Worm (Caenorhabditis elegans) whole organism, young adult: ENCODE results near the gene Y38C1BA.4.

Experiments used
- B0336.3 ChIP-seq: fragments of 200-800 bp; sonication (Bioruptor generic); IDR thresholded peaks from 2 replicates; pipeline ENCODE4 v1.3.6; 2022; ENCODE audit warnings: missing genetic modification characterization, missing compliant biosample characterization
- F39B2.1 ChIP-seq: fragments of 200-800 bp; sonication (Bioruptor generic); IDR thresholded peaks from 2 replicates; pipeline ENCODE4 v1.3.6; 2022; ENCODE audit warnings: missing genetic modification reagents, missing genetic modification characterization, missing compliant biosample characterization
- T07F8.4 ChIP-seq: sonication (generic microtip); optimal IDR thresholded peaks from 2 replicates; lab custom pipeline; 2016; ENCODE audit warnings: mild to moderate bottlenecking, missing genetic modification characterization, moderate library complexity, missing compliant biosample characterization
- Y53F4B.3 ChIP-seq: fragments of 200-800 bp; sonication (Bioruptor generic); IDR thresholded peaks from 2 replicates; pipeline ENCODE4 v1.3.6; 2022; ENCODE audit warnings: missing genetic modification reagents, missing genetic modification characterization, missing compliant biosample characterization
- Y56A3A.18 ChIP-seq: fragments of 200-800 bp; sonication (Bioruptor generic); IDR thresholded peaks from 2 replicates; pipeline ENCODE4 v1.3.6; 2022; ENCODE audit warnings: missing genetic modification reagents, missing genetic modification characterization, missing compliant biosample characterization
- Y95B8A.8 ChIP-seq: fragments of 200-800 bp; sonication (Bioruptor generic); IDR thresholded peaks from 2 replicates; pipeline ENCODE4 v1.3.6; 2022; ENCODE audit warnings: missing genetic modification reagents, missing genetic modification characterization, missing compliant biosample characterization
- akir-1 ChIP-seq: fragments of 200-800 bp; sonication (Bioruptor generic); optimal IDR thresholded peaks from 2 replicates; lab custom pipeline; 2018; ENCODE audit warnings: mild to moderate bottlenecking, missing genetic modification characterization, moderate library complexity, missing compliant biosample characterization
- athp-1 ChIP-seq: sonication (generic microtip); optimal IDR thresholded peaks from 2 replicates; lab custom pipeline; 2017; ENCODE audit warnings: mild to moderate bottlenecking, missing genetic modification characterization, missing compliant biosample characterization
- attf-3 ChIP-seq: fragments of 200-800 bp; sonication (Bioruptor generic); conservative IDR thresholded peaks from 2 replicates; pipeline ENCODE4 v1.3.6; 2022; ENCODE audit warnings: missing genetic modification reagents, missing genetic modification characterization, missing compliant biosample characterization
- cebp-2 ChIP-seq: fragments of 200-800 bp; sonication (Bioruptor generic); IDR thresholded peaks from 2 replicates; pipeline ENCODE4 v1.3.6; 2022; ENCODE audit warnings: missing genetic modification characterization, missing compliant biosample characterization
- ceh-27 ChIP-seq: fragments of 200-800 bp; sonication (Bioruptor generic); optimal IDR thresholded peaks from 2 replicates; lab custom pipeline; 2018; ENCODE audit warnings: mild to moderate bottlenecking, missing genetic modification characterization, moderate library complexity, missing compliant biosample characterization
- ceh-58 ChIP-seq: fragments of 200-800 bp; sonication (Bioruptor generic); IDR thresholded peaks from 2 replicates; pipeline ENCODE4 v1.3.6; 2022; ENCODE audit warnings: missing genetic modification characterization, missing compliant biosample characterization
- egl-44 ChIP-seq: fragments of 200-800 bp; sonication (Bioruptor generic); IDR thresholded peaks from 2 replicates; pipeline ENCODE4 v1.3.6; 2022; ENCODE audit warnings: missing genetic modification reagents, missing genetic modification characterization, missing compliant biosample characterization
- egrh-3 ChIP-seq: fragments of 200-800 bp; sonication (Bioruptor generic); IDR thresholded peaks from 2 replicates; pipeline ENCODE4 v1.3.6; 2022; ENCODE audit warnings: missing genetic modification reagents, missing genetic modification characterization, missing compliant biosample characterization
- hlh-12 ChIP-seq: sonication (generic microtip); optimal IDR thresholded peaks from 2 replicates; lab custom pipeline; 2016; ENCODE audit warnings: missing genetic modification characterization, missing compliant biosample characterization
- hlh-26 ChIP-seq: fragments of 200-800 bp; sonication (Bioruptor generic); conservative IDR thresholded peaks from 2 replicates; pipeline ENCODE4 v1.3.6; 2022; ENCODE audit warnings: missing genetic modification reagents, missing genetic modification characterization, missing compliant biosample characterization
- hmg-1.2 ChIP-seq: fragments of 200-800 bp; sonication (Bioruptor generic); IDR thresholded peaks from 2 replicates; pipeline ENCODE4 v1.3.6; 2022; ENCODE audit warnings: missing genetic modification reagents, missing genetic modification characterization, missing compliant biosample characterization
- hsf-1 ChIP-seq: fragments of 200-800 bp; sonication (Bioruptor generic); IDR thresholded peaks from 2 replicates; pipeline ENCODE4 v1.3.6; 2022; ENCODE audit warnings: missing genetic modification reagents, missing genetic modification characterization, missing compliant biosample characterization
- lag-1 ChIP-seq: fragments of 200-800 bp; sonication (Bioruptor generic); IDR thresholded peaks from 2 replicates; pipeline ENCODE4 v1.3.6; 2022; ENCODE audit warnings: missing genetic modification reagents, missing genetic modification characterization, missing compliant biosample characterization
- lin-26 ChIP-seq: fragments of 200-800 bp; sonication (Bioruptor generic); IDR thresholded peaks from 2 replicates; pipeline ENCODE4 v1.3.6; 2022; ENCODE audit warnings: missing genetic modification reagents, missing genetic modification characterization, missing compliant biosample characterization
- lir-1 ChIP-seq: fragments of 200-800 bp; sonication (Bioruptor generic); conservative IDR thresholded peaks from 2 replicates; pipeline ENCODE4 v1.3.6; 2022; ENCODE audit warnings: missing genetic modification reagents, missing genetic modification characterization, missing compliant biosample characterization
- madf-3 ChIP-seq: fragments of 200-800 bp; sonication (Bioruptor generic); IDR thresholded peaks from 2 replicates; pipeline ENCODE4 v1.3.6; 2022; ENCODE audit warnings: missing genetic modification reagents, missing genetic modification characterization, missing compliant biosample characterization
- madf-8 ChIP-seq: fragments of 200-800 bp; sonication (Bioruptor generic); conservative IDR thresholded peaks from 2 replicates; pipeline ENCODE4 v1.3.6; 2022; ENCODE audit warnings: missing genetic modification reagents, missing genetic modification characterization, missing compliant biosample characterization
- sdz-38 ChIP-seq: sonication (generic microtip); optimal IDR thresholded peaks from 2 replicates; lab custom pipeline; 2016; ENCODE audit warnings: missing genotype, missing genetic modification characterization, missing compliant biosample characterization
- sea-2 ChIP-seq: fragments of 200-800 bp; sonication (Bioruptor generic); IDR thresholded peaks from 2 replicates; pipeline ENCODE4 v1.3.6; 2022; ENCODE audit warnings: missing genetic modification characterization, missing compliant biosample characterization
- snpc-1.3 ChIP-seq: sonication (generic microtip); optimal IDR thresholded peaks from 2 replicates; lab custom pipeline; 2017; ENCODE audit warnings: missing genetic modification characterization, mild to moderate bottlenecking, missing compliant biosample characterization, antibody characterized with exemption, moderate library complexity, missing genotype, missing genetic modification reagents; ENCODE audit not compliant: insufficient read depth
- snpc-3.4 ChIP-seq: sonication (generic microtip); optimal IDR thresholded peaks from 2 replicates; lab custom pipeline; 2017; ENCODE audit warnings: missing genetic modification characterization, mild to moderate bottlenecking, missing compliant biosample characterization, antibody characterized with exemption, moderate library complexity, missing genotype, missing genetic modification reagents
- tlf-1 ChIP-seq: fragments of 200-800 bp; sonication (Bioruptor generic); optimal IDR thresholded peaks from 2 replicates; lab custom pipeline; 2018; ENCODE audit warnings: mild to moderate bottlenecking, missing genetic modification characterization, missing compliant biosample characterization
- xnd-1 ChIP-seq: sonication (generic microtip); optimal IDR thresholded peaks from 2 replicates; lab custom pipeline; 2016; ENCODE audit warnings: missing genotype, missing genetic modification reagents, missing genetic modification characterization, missing compliant biosample characterization
- ztf-25 ChIP-seq: fragments of 200-800 bp; sonication (Bioruptor generic); IDR thresholded peaks from 2 replicates; pipeline ENCODE4 v1.3.6; 2022; ENCODE audit warnings: missing genetic modification reagents, missing genetic modification characterization, missing compliant biosample characterization
- ztf-28 ChIP-seq: fragments of 200-800 bp; sonication (Bioruptor generic); IDR thresholded peaks from 2 replicates; pipeline ENCODE4 v1.3.6; 2022; ENCODE audit warnings: missing genetic modification reagents, missing genetic modification characterization, missing compliant biosample characterization

Gene Y38C1BA.4

ce11 chrIV:1790677-1791076 is 31.0 kb upstream of the Y38C1BA.4 start:
- 0 out of 2 replicates have a peak, but pooled peaks have one; percentile 11 for TF ChIP-seq ztf-25
- TF ChIP-seq hsf-1, result no peak
- no peak for TF ChIP-seq snpc-3.4 (tag; lab: Kevin White, UChicago)

ce11 chrIV:1791775-1792174 is 29.9 kb upstream of the Y38C1BA.4 start:
- no peak for TF ChIP-seq Y95B8A.8 (GFP tag; lab: Robert Waterston, UW)
- TF ChIP-seq tlf-1, result no peak
- TF ChIP-seq lin-26 (GFP tag; lab: Robert Waterston, UW), result no peak
- TF ChIP-seq F39B2.1 (GFP tag; lab: Robert Waterston, UW), result no peak
- TF ChIP-seq madf-8 (GFP tag; lab: Robert Waterston, UW), result no peak
- TF ChIP-seq T07F8.4 (tag; lab: Kevin White, UChicago), result no peak
- no peak for TF ChIP-seq Y53F4B.3 (GFP tag; lab: Robert Waterston, UW)

DNA sequence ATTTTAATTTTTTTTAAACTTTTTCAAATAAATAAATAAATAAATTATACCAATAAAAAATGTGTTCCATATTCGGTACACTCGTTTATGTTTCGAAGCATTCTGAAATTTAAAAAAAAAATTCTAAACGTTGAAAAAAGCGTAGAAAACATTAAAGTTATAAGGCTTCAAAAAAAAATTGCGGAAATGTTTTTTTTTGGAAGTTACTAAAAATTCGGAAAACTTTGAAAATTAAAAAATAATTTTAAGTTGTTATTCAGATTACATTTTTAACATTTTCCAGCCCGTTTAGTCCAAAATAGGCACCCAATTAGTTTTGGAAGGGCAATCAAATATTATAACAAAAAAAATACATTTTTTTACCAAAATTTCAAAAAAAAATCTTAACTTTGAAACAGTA is 17.8 kb upstream of the Y38C1BA.4 start, which contains the start of gene Y38C1BA.1:
Y38C1BA.1 (minus strand) TSS at position 101 of the 400 bp plus-strand sequence.
- no peak for TF ChIP-seq xnd-1
- no peak for TF ChIP-seq snpc-1.3
- no peak for TF ChIP-seq akir-1 (GFP tag; lab: Kevin White, UChicago)

- TF ChIP-seq sdz-38 (tag; lab: Kevin White, UChicago) (no peak), hmg-1.2 (GFP tag; lab: Robert Waterston, UW) (peak; percentile 95), attf-3 (GFP tag; lab: Robert Waterston, UW) (peak; percentile 84), ztf-28 (GFP tag; lab: Robert Waterston, UW) (no peak), madf-3 (no peak)
- TF ChIP-seq, all 124 proteins: peak for 2
Observed at ce11 chrIV:1804613-1805012, 17.0 kb upstream of the Y38C1BA.4 start.

ce11 chrIV:1813869-1814268 is 7.8 kb upstream of the Y38C1BA.4 start:
- no peak for TF ChIP-seq hlh-12 (tag; lab: Kevin White, UChicago)
- TF ChIP-seq athp-1 (tag; lab: Kevin White, UChicago), result no peak
- TF ChIP-seq lir-1 (GFP tag; lab: Robert Waterston, UW), result no peak
- no peak for TF ChIP-seq ceh-27 (GFP tag; lab: Kevin White, UChicago)
- TF ChIP-seq hlh-26 (GFP tag; lab: Robert Waterston, UW), result no peak
- TF ChIP-seq ceh-58 (GFP tag; lab: Robert Waterston, UW), result no peak
- no peak for TF ChIP-seq B0336.3 (GFP tag; lab: Robert Waterston, UW)
- TF ChIP-seq lag-1 (GFP tag; lab: Robert Waterston, UW), result no peak
- no peak for TF ChIP-seq Y56A3A.18 (GFP tag; lab: Robert Waterston, UW)
- TF ChIP-seq cebp-2 (GFP tag; lab: Robert Waterston, UW), result no peak
- no peak for TF ChIP-seq snpc-1.3
- TF ChIP-seq egrh-3 (GFP tag; lab: Robert Waterston, UW), result no peak
- no peak for TF ChIP-seq sea-2 (GFP tag; lab: Robert Waterston, UW)
- no peak for TF ChIP-seq egl-44 (GFP tag; lab: Robert Waterston, UW)
